Fruit fly (Drosophila melanogaster) whole organism, embryonic: ENCODE data around the gene D12.
A peak's percentile ranks its signal among the peaks of the same experiment; 100 is the strongest.

Experiments used
- Blimp-1 ChIP-seq: fragments of 200-800 bp; sonication (Bioruptor generic); optimal IDR thresholded peaks from 3 replicates; lab custom pipeline; 2018; ENCODE audit warnings: missing biosample characterization, missing genetic modification characterization, mild to moderate bottlenecking, moderate library complexity, missing genetic modification reagents
- CG10321 ChIP-seq: fragments of 200-800 bp; sonication (Bioruptor generic); IDR thresholded peaks from 2 replicates; pipeline ENCODE4 v1.3.6; 2022; ENCODE audit warnings: missing biosample characterization, missing genetic modification characterization
- CG10654 ChIP-seq: fragments of 200-800 bp; sonication (Bioruptor generic); optimal IDR thresholded peaks from 2 replicates; lab custom pipeline; 2016; ENCODE audit warnings: missing biosample characterization, missing genetic modification characterization
- CG11093 ChIP-seq: fragments of 200-800 bp; sonication (Bioruptor generic); IDR thresholded peaks from 3 replicates; pipeline ENCODE4 v1.3.6; 2022; ENCODE audit warnings: missing biosample characterization, missing genetic modification characterization
- CG11247 ChIP-seq: fragments of 200-800 bp; sonication (Bioruptor generic); IDR thresholded peaks from 2 replicates; pipeline ENCODE4 v1.3.6; 2022; ENCODE audit warnings: missing biosample characterization, missing genetic modification characterization
- CG11456 ChIP-seq: fragments of 200-800 bp; sonication (Bioruptor generic); IDR thresholded peaks from 3 replicates; pipeline ENCODE4 v1.3.6; 2022; ENCODE audit warnings: missing biosample characterization, missing genetic modification characterization
- CG12219 ChIP-seq: fragments of 200-800 bp; sonication (Bioruptor generic); optimal IDR thresholded peaks from 3 replicates; lab custom pipeline; 2018; ENCODE audit warnings: missing biosample characterization, mild to moderate bottlenecking, missing genetic modification characterization
- CG13296 ChIP-seq: fragments of 200-800 bp; sonication (Bioruptor generic); optimal IDR thresholded peaks from 3 replicates; lab custom pipeline; 2018; ENCODE audit warnings: missing biosample characterization, mild to moderate bottlenecking, missing genetic modification characterization
- CG2875 ChIP-seq: fragments of 200-800 bp; sonication (Bioruptor generic); optimal IDR thresholded peaks from 2 replicates; lab custom pipeline; 2017; ENCODE audit warnings: missing biosample characterization, mild to moderate bottlenecking, missing genetic modification characterization, missing genetic modification reagents
- CG33213 ChIP-seq: fragments of 200-800 bp; sonication (Bioruptor generic); optimal IDR thresholded peaks from 3 replicates; lab custom pipeline; 2016; ENCODE audit warnings: missing biosample characterization, missing genetic modification characterization
- CG4854 ChIP-seq: fragments of 200-800 bp; sonication (Bioruptor generic); optimal IDR thresholded peaks from 2 replicates; lab custom pipeline; 2016; ENCODE audit warnings: missing biosample characterization, missing genetic modification characterization, inconsistent platforms
- CG6272 ChIP-seq: fragments of 200-800 bp; sonication (Bioruptor generic); IDR thresholded peaks from 2 replicates; pipeline ENCODE4 v1.3.6; 2022; ENCODE audit warnings: missing biosample characterization, missing genetic modification characterization
- CG7745 ChIP-seq: fragments of 200-800 bp; sonication (Bioruptor generic); optimal IDR thresholded peaks from 2 replicates; lab custom pipeline; 2018; ENCODE audit warnings: missing biosample characterization, mild to moderate bottlenecking, missing genetic modification characterization, moderate library complexity
- CG8281 ChIP-seq: fragments of 200-800 bp; sonication (Bioruptor generic); optimal IDR thresholded peaks from 2 replicates; lab custom pipeline; 2018; ENCODE audit warnings: missing biosample characterization, mild to moderate bottlenecking, missing genetic modification characterization, moderate library complexity
- CG8944 ChIP-seq: fragments of 200-800 bp; sonication (Bioruptor generic); optimal IDR thresholded peaks from 3 replicates; lab custom pipeline; 2016; ENCODE audit warnings: missing biosample characterization, missing genetic modification characterization
- CTCF ChIP-seq: fragments of 200-800 bp; sonication (Bioruptor generic); optimal IDR thresholded peaks from 2 replicates; lab custom pipeline; 2017; ENCODE audit warnings: missing biosample characterization, mild to moderate bottlenecking, missing genetic modification characterization, moderate library complexity
- CoRest ChIP-seq: fragments of 200-800 bp; sonication (Bioruptor generic); optimal IDR thresholded peaks from 3 replicates; lab custom pipeline; 2018; ENCODE audit warnings: missing biosample characterization, mild to moderate bottlenecking, missing genetic modification characterization, moderate library complexity
- D ChIP-seq, 2 experiments: fragments of 200-800 bp in 1 of 2; fragments of >200 bp in 1 of 2; sonication (Bioruptor generic) in 1 of 2; optimal IDR thresholded peaks; 2 replicates in 1 of 2; 3 replicates in 1 of 2; lab custom pipeline; 2017; ENCODE audit warnings: mild to moderate bottlenecking in 1 of 2, missing biosample characterization in 1 of 2, missing genetic modification characterization in 1 of 2, missing genetic modification reagents in 1 of 2
- Dad ChIP-seq: fragments of 200-800 bp; sonication (Bioruptor generic); optimal IDR thresholded peaks from 3 replicates; lab custom pipeline; 2016; ENCODE audit warnings: missing biosample characterization, missing genetic modification characterization
- E2f2 ChIP-seq: fragments of 200-800 bp; sonication (Bioruptor generic); IDR thresholded peaks from 2 replicates; pipeline ENCODE4 v1.3.6; 2022; ENCODE audit warnings: missing biosample characterization, missing genetic modification characterization
- HHEX ChIP-seq: fragments of 200-800 bp; sonication (Bioruptor generic); optimal IDR thresholded peaks from 3 replicates; lab custom pipeline; 2017; ENCODE audit warnings: missing biosample characterization, mild to moderate bottlenecking, missing genetic modification characterization, missing genetic modification reagents
- HLH54F ChIP-seq: fragments of 200-800 bp; sonication (Bioruptor generic); optimal IDR thresholded peaks from 3 replicates; lab custom pipeline; 2016; ENCODE audit warnings: missing biosample characterization, missing genetic modification characterization
- Hsf ChIP-seq: fragments of 200-800 bp; sonication (Bioruptor generic); optimal IDR thresholded peaks from 3 replicates; lab custom pipeline; 2016; ENCODE audit warnings: missing biosample characterization, missing genetic modification characterization
- Max ChIP-seq: fragments of 200-800 bp; sonication (Bioruptor generic); optimal IDR thresholded peaks from 2 replicates; lab custom pipeline; 2016; ENCODE audit warnings: missing biosample characterization, mild to moderate bottlenecking, missing genetic modification characterization
- Pdp1 ChIP-seq, 2 experiments: fragments of 200-800 bp; sonication (Bioruptor generic); optimal IDR thresholded peaks; 3 replicates each; lab custom pipeline; 2016; ENCODE audit warnings: missing biosample characterization in 2 of 2, missing genetic modification characterization in 2 of 2, mild to moderate bottlenecking in 1 of 2, moderate library complexity in 1 of 2
- Scr ChIP-seq: fragments of 200-800 bp; sonication (Bioruptor generic); IDR thresholded peaks from 2 replicates; pipeline ENCODE4 v1.3.6; 2022; ENCODE audit warnings: missing biosample characterization, missing genetic modification characterization; ENCODE audit not compliant: partially characterized antibody
- Taf1 ChIP-seq: fragments of 200-800 bp; sonication (Bioruptor generic); IDR thresholded peaks from 2 replicates; pipeline ENCODE4 v1.3.6; 2022; ENCODE audit warnings: missing biosample characterization, missing genetic modification characterization
- ac ChIP-seq: fragments of 200-800 bp; sonication (Bioruptor generic); optimal IDR thresholded peaks from 3 replicates; lab custom pipeline; 2017; ENCODE audit warnings: missing biosample characterization, mild to moderate bottlenecking, missing genetic modification characterization
- bab2 ChIP-seq: fragments of 200-800 bp; sonication (Bioruptor generic); optimal IDR thresholded peaks from 2 replicates; lab custom pipeline; 2016; ENCODE audit warnings: missing biosample characterization, missing genetic modification characterization
- chn ChIP-seq: fragments of 200-800 bp; sonication (Bioruptor generic); optimal IDR thresholded peaks from 2 replicates; lab custom pipeline; 2016; ENCODE audit warnings: missing biosample characterization, missing genetic modification characterization
- crp ChIP-seq, 2 experiments: fragments of 200-800 bp; sonication (Bioruptor generic); optimal IDR thresholded peaks; 2 replicates in 1 of 2; 3 replicates in 1 of 2; lab custom pipeline; 2017; ENCODE audit warnings: missing biosample characterization in 2 of 2, missing genetic modification characterization in 2 of 2, mild to moderate bottlenecking in 1 of 2, moderate library complexity in 1 of 2
- dan ChIP-seq: fragments of 200-800 bp; sonication (Bioruptor generic); IDR thresholded peaks from 2 replicates; pipeline ENCODE4 v1.3.6; 2022; ENCODE audit warnings: missing biosample characterization, missing genetic modification characterization
- gcm ChIP-seq: fragments of 200-800 bp; sonication (Bioruptor generic); optimal IDR thresholded peaks from 2 replicates; lab custom pipeline; 2019; ENCODE audit warnings: missing biosample characterization, mild to moderate bottlenecking, missing genetic modification characterization, moderate library complexity
- hbn ChIP-seq: fragments of 200-800 bp; sonication (Bioruptor generic); IDR thresholded peaks from 2 replicates; pipeline ENCODE4 v1.3.6; 2022; ENCODE audit warnings: missing biosample characterization, missing genetic modification characterization; ENCODE audit not compliant: partially characterized antibody
- hkb ChIP-seq, 2 experiments: fragments of 200-800 bp in 1 of 2; fragments of >200 bp in 1 of 2; sonication (Bioruptor generic) in 1 of 2; IDR thresholded peaks in 1 of 2; optimal IDR thresholded peaks in 1 of 2; 2 replicates each; pipeline versions ENCODE4 v1.3.6 to Lab custom; 2017 to 2022; ENCODE audit warnings: missing biosample characterization in 1 of 2, missing genetic modification characterization in 1 of 2
- jigr1 ChIP-seq: fragments of 200-800 bp; sonication (Bioruptor generic); IDR thresholded peaks from 3 replicates; pipeline ENCODE4 v1.3.6; 2022; ENCODE audit warnings: missing biosample characterization, missing genetic modification characterization
- jing ChIP-seq: fragments of 200-800 bp; sonication (Bioruptor generic); optimal IDR thresholded peaks from 2 replicates; lab custom pipeline; 2018; ENCODE audit warnings: missing biosample characterization, mild to moderate bottlenecking, missing genetic modification characterization
- lilli ChIP-seq: fragments of 200-800 bp; sonication (Bioruptor generic); optimal IDR thresholded peaks from 3 replicates; lab custom pipeline; 2016; ENCODE audit warnings: missing biosample characterization, missing genetic modification characterization
- nerfin-2 ChIP-seq: fragments of 200-800 bp; sonication (Bioruptor generic); IDR thresholded peaks from 2 replicates; pipeline ENCODE4 v1.3.6; 2022; ENCODE audit warnings: missing biosample characterization, missing genetic modification characterization; ENCODE audit not compliant: partially characterized antibody
- p53 ChIP-seq: fragments of 200-800 bp; sonication (Bioruptor generic); optimal IDR thresholded peaks from 2 replicates; lab custom pipeline; 2016; ENCODE audit warnings: missing biosample characterization, missing genetic modification characterization
- peb ChIP-seq: fragments of 200-800 bp; sonication (Bioruptor generic); IDR thresholded peaks from 2 replicates; pipeline ENCODE4 v1.3.6; 2022; ENCODE audit warnings: missing biosample characterization, missing genetic modification characterization
- ro ChIP-seq: fragments of 200-800 bp; sonication (Bioruptor generic); IDR thresholded peaks from 2 replicates; pipeline ENCODE4 v1.3.6; 2022; ENCODE audit warnings: missing biosample characterization, missing genetic modification characterization
- row ChIP-seq: fragments of 200-800 bp; sonication (Bioruptor generic); IDR thresholded peaks from 3 replicates; pipeline ENCODE4 v1.3.6; 2022; ENCODE audit warnings: missing biosample characterization, missing genetic modification characterization
- salm ChIP-seq: fragments of 200-800 bp; sonication (Bioruptor generic); optimal IDR thresholded peaks from 2 replicates; lab custom pipeline; 2018; ENCODE audit warnings: missing biosample characterization, mild to moderate bottlenecking, missing genetic modification characterization
- sd ChIP-seq: fragments of 200-800 bp; sonication (Bioruptor generic); optimal IDR thresholded peaks from 3 replicates; lab custom pipeline; 2018; ENCODE audit warnings: missing biosample characterization, mild to moderate bottlenecking, missing genetic modification characterization, moderate library complexity
- stwl ChIP-seq: fragments of 200-800 bp; sonication (Bioruptor generic); optimal IDR thresholded peaks from 3 replicates; lab custom pipeline; 2018; ENCODE audit warnings: missing biosample characterization, mild to moderate bottlenecking, missing genetic modification characterization, moderate library complexity
- tin ChIP-seq: fragments of 200-800 bp; sonication (Bioruptor generic); optimal IDR thresholded peaks from 3 replicates; lab custom pipeline; 2016; ENCODE audit warnings: missing biosample characterization, missing genetic modification characterization
- unc-4 ChIP-seq: fragments of 200-800 bp; sonication (Bioruptor generic); IDR thresholded peaks from 2 replicates; pipeline ENCODE4 v1.3.6; 2022; ENCODE audit warnings: missing biosample characterization, missing genetic modification characterization; ENCODE audit not compliant: partially characterized antibody
- zen2 ChIP-seq: fragments of 200-800 bp; sonication (Bioruptor generic); IDR thresholded peaks from 3 replicates; pipeline ENCODE4 v1.3.6; 2022; ENCODE audit warnings: missing biosample characterization, missing genetic modification characterization; ENCODE audit not compliant: partially characterized antibody
- zfh1 ChIP-seq: fragments of 200-800 bp; sonication (Bioruptor generic); IDR thresholded peaks from 3 replicates; pipeline ENCODE4 v1.3.6; 2022; ENCODE audit warnings: missing biosample characterization, missing genetic modification characterization

D12 gene

DNA sequence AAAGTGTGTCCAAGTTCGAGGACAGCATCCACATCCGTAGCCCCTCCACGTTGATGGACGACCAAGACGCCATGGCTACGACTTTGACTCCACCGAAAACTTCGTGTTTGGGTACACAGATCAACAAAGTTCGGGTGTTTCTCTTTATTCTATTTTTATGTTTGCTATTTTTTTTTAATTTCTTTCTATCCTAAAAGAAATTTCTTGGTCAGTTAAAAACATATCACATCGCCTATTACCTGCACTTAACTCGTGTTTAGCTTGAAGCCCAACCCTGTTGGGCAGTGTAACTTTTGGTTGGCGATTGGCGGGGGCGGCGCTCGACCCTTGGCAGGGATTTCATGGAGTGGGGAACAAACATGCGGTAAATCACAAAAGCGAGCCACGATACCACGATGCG, 36.3 kb upstream of the D12 start (continued):
- TF ChIP-seq CG7745 (tag; lab: Kevin White, UChicago) (no peak), D (optimal IDR thresholded peaks at IDR 0.05; lab: Kevin White, UChicago) (no peak), D (GFP tag; optimal IDR thresholded peaks at IDR 0.05; lab: Kevin White, UChicago) (peak; percentile 58), sd (tag; lab: Kevin White, UChicago) (no peak), hkb (optimal IDR thresholded peaks at IDR 0.05; lab: Kevin White, UChicago) (no peak), hkb (GFP tag; IDR thresholded peaks at IDR 0.05; lab: Robert Waterston, UW) (peak; percentile 60), Hsf (peak; percentile 23), CG10321 (no peak; the same call in 1 of the 2 replicates), CTCF (GFP tag; lab: Kevin White, UChicago) (no peak), jigr1 (GFP tag; lab: Robert Waterston, UW) (no peak), CG2875 (peak; percentile 28), CG4854 (no peak), unc-4 (GFP tag; lab: Robert Waterston, UW) (no peak), CG11093 (GFP tag; lab: Robert Waterston, UW) (peak; percentile 43; the same call in 1 of the 3 replicates), Blimp-1 (GFP tag; lab: Kevin White, UChicago) (peak; percentile 75), CoRest (tag; lab: Kevin White, UChicago) (peak; percentile 34), nerfin-2 (GFP tag; lab: Robert Waterston, UW) (no peak), CG11456 (no peak), bab2 (GFP tag; lab: Kevin White, UChicago) (peak; percentile 56), chn (GFP tag; lab: Kevin White, UChicago) (no peak), Dad (no peak), HHEX (GFP tag; lab: Kevin White, UChicago) (peak; percentile 68), ro (GFP tag; lab: Robert Waterston, UW) (no peak), E2f2 (GFP tag; lab: Robert Waterston, UW) (peak; percentile 30; the same call in 1 of the 2 replicates), stwl (no peak), HLH54F (GFP tag; lab: Kevin White, UChicago) (no peak), ac (GFP tag; lab: Kevin White, UChicago) (no peak), CG10654 (GFP tag; lab: Kevin White, UChicago) (no peak), lilli (GFP tag; lab: Kevin White, UChicago) (peak; percentile 33), Pdp1 (GFP tag; optimal IDR thresholded peaks at IDR 0.05; lab: Kevin White, UChicago) (peak in 1 of 2 experiments; percentile 22), zen2 (GFP tag; lab: Robert Waterston, UW) (no peak), salm (no peak), gcm (GFP tag; lab: Kevin White, UChicago) (peak; percentile 28), hbn (GFP tag; lab: Robert Waterston, UW) (no peak), CG8281 (tag; lab: Kevin White, UChicago) (no peak), Max (GFP tag; lab: Kevin White, UChicago) (peak; percentile 13), CG8944 (GFP tag; lab: Kevin White, UChicago) (no peak), tin (GFP tag; lab: Kevin White, UChicago) (peak; percentile 23), CG11247 (GFP tag; lab: Robert Waterston, UW) (peak; percentile 34), p53 (no peak), Scr (no peak), Taf1 (GFP tag; lab: Robert Waterston, UW) (no peak), CG33213 (GFP tag; lab: Kevin White, UChicago) (peak; percentile 13), jing (GFP tag; lab: Kevin White, UChicago) (peak; percentile 18), zfh1 (peak; percentile 79), CG13296 (no peak), dan (GFP tag; lab: Robert Waterston, UW) (no peak), crp (GFP tag; optimal IDR thresholded peaks at IDR 0.05; lab: Kevin White, UChicago) (no peak), CG6272 (peak; percentile 57), peb (GFP tag; lab: Robert Waterston, UW) (peak; percentile 38; the same call in 1 of the 2 replicates), row (GFP tag; lab: Robert Waterston, UW) (peak; percentile 71), CG12219 (GFP tag; lab: Kevin White, UChicago) (peak; percentile 35)
